Worm (Caenorhabditis elegans) whole organism, L3 larva: ENCODE measurements around the gene K02H11.9.

Experiments
- R02D3.7 ChIP-seq: fragments of 150-350 bp; optimal IDR thresholded peaks from 2 replicates; lab custom pipeline; 2014; ENCODE audit warnings: missing biosample characterization, missing genetic modification characterization
- ama-1 ChIP-seq: fragments of 150-350 bp; optimal IDR thresholded peaks from 2 replicates; lab custom pipeline; 2018
- ceh-16 ChIP-seq: sonication (generic microtip); optimal IDR thresholded peaks from 2 replicates; lab custom pipeline; 2017; ENCODE audit warnings: missing biosample characterization, missing genetic modification characterization
- ceh-28 ChIP-seq: fragments of 150-350 bp; optimal IDR thresholded peaks from 2 replicates; lab custom pipeline; 2014; ENCODE audit warnings: missing biosample characterization, missing genetic modification reagents, missing genetic modification characterization
- ceh-9 ChIP-seq: sonication (generic microtip); optimal IDR thresholded peaks from 2 replicates; lab custom pipeline; 2018; ENCODE audit warnings: missing biosample characterization, missing genetic modification characterization
- egl-5 ChIP-seq: fragments of 150-350 bp; optimal IDR thresholded peaks from 2 replicates; lab custom pipeline; 2017; ENCODE audit warnings: missing biosample characterization, missing genetic modification reagents, missing genetic modification characterization, inconsistent platforms
- elt-2 ChIP-seq: sonication (generic microtip); optimal IDR thresholded peaks from 2 replicates; lab custom pipeline; 2016; ENCODE audit warnings: missing genetic modification reagents, mild to moderate bottlenecking, missing genetic modification characterization, missing compliant biosample characterization
- elt-3 ChIP-seq, 3 experiments: fragments of 150-350 bp in 1 of 3; sonication (generic microtip) in 2 of 3; optimal IDR thresholded peaks; 2 replicates in 2 of 3; 4 replicates in 1 of 3; lab custom pipeline; 2014 to 2017; ENCODE audit warnings: missing biosample characterization in 3 of 3, missing genetic modification characterization in 3 of 3
- eor-1 ChIP-seq, 2 experiments: fragments of 150-350 bp; optimal IDR thresholded peaks; 2 replicates each; lab custom pipeline; 2014 to 2018; ENCODE audit warnings: missing biosample characterization in 2 of 2, missing genetic modification characterization in 2 of 2
- fkh-10 ChIP-seq: sonication (generic microtip); optimal IDR thresholded peaks from 2 replicates; lab custom pipeline; 2017; ENCODE audit warnings: missing biosample characterization, missing genetic modification reagents, missing genetic modification characterization
- fos-1 ChIP-seq: fragments of 150-350 bp; optimal IDR thresholded peaks from 2 replicates; lab custom pipeline; 2014; ENCODE audit warnings: missing biosample characterization, missing genetic modification characterization
- jun-1 ChIP-seq: fragments of 150-350 bp; optimal IDR thresholded peaks from 2 replicates; lab custom pipeline; 2014; ENCODE audit warnings: missing biosample characterization, missing genetic modification reagents, missing genetic modification characterization
- lin-15B ChIP-seq: fragments of 150-350 bp; optimal IDR thresholded peaks from 2 replicates; lab custom pipeline; 2014; ENCODE audit warnings: missing biosample characterization, missing genetic modification characterization
- lsy-12 ChIP-seq: sonication (generic microtip); optimal IDR thresholded peaks from 2 replicates; lab custom pipeline; 2016; ENCODE audit warnings: mild to moderate bottlenecking, missing genetic modification characterization, missing compliant biosample characterization
- mdl-1 ChIP-seq: fragments of 150-350 bp; optimal IDR thresholded peaks from 2 replicates; lab custom pipeline; 2014; ENCODE audit warnings: missing biosample characterization, missing genetic modification characterization
- nhr-11 ChIP-seq: fragments of 150-350 bp; optimal IDR thresholded peaks from 2 replicates; lab custom pipeline; 2014; ENCODE audit warnings: missing biosample characterization, missing genetic modification characterization
- nhr-23 ChIP-seq: fragments of 150-350 bp; optimal IDR thresholded peaks from 2 replicates; lab custom pipeline; 2014; ENCODE audit warnings: missing biosample characterization, missing genetic modification reagents, missing genetic modification characterization
- nhr-237 ChIP-seq: fragments of 150-350 bp; optimal IDR thresholded peaks from 2 replicates; lab custom pipeline; 2014; ENCODE audit warnings: missing biosample characterization, missing genetic modification characterization
- nhr-67 ChIP-seq: fragments of 150-350 bp; optimal IDR thresholded peaks from 2 replicates; lab custom pipeline; 2014; ENCODE audit warnings: missing biosample characterization, missing genetic modification characterization
- nhr-76 ChIP-seq: fragments of 150-350 bp; sonication (generic microtip); optimal IDR thresholded peaks from 5 replicates; lab custom pipeline; 2014; ENCODE audit warnings: missing biosample characterization, missing genetic modification characterization
- nhr-77 ChIP-seq: fragments of 150-350 bp; optimal IDR thresholded peaks from 2 replicates; lab custom pipeline; 2014; ENCODE audit warnings: missing biosample characterization, missing genetic modification characterization
- pha-4 ChIP-seq: fragments of 150-350 bp; optimal IDR thresholded peaks from 2 replicates; lab custom pipeline; 2014; ENCODE audit warnings: missing biosample characterization, missing genetic modification reagents, missing genetic modification characterization
- pqm-1 ChIP-seq: fragments of 150-350 bp; optimal IDR thresholded peaks from 2 replicates; lab custom pipeline; 2017; ENCODE audit warnings: missing biosample characterization, missing genetic modification characterization, inconsistent platforms
- sea-2 ChIP-seq: fragments of 150-350 bp; sonication (generic microtip); optimal IDR thresholded peaks from 4 replicates; lab custom pipeline; 2014; ENCODE audit warnings: missing biosample characterization, missing genetic modification reagents, missing genetic modification characterization
- skn-1 ChIP-seq: fragments of 150-350 bp; optimal IDR thresholded peaks from 2 replicates; lab custom pipeline; 2014; ENCODE audit warnings: missing biosample characterization, missing genetic modification characterization
- snpc-4 ChIP-seq: fragments of 150-350 bp; optimal IDR thresholded peaks from 2 replicates; lab custom pipeline; 2014; ENCODE audit warnings: missing biosample characterization, missing genetic modification characterization
- tbx-2 ChIP-seq: sonication (generic microtip); optimal IDR thresholded peaks from 2 replicates; lab custom pipeline; 2016; ENCODE audit warnings: mild to moderate bottlenecking, missing genetic modification characterization, missing compliant biosample characterization
- unc-39 ChIP-seq: sonication (generic microtip); optimal IDR thresholded peaks from 4 replicates; lab custom pipeline; 2017; ENCODE audit warnings: missing biosample characterization, missing genetic modification characterization
- unc-62 ChIP-seq: fragments of 150-350 bp; sonication (generic microtip); optimal IDR thresholded peaks from 4 replicates; lab custom pipeline; 2014; ENCODE audit warnings: missing biosample characterization, missing genetic modification reagents, missing genetic modification characterization
- zag-1 ChIP-seq: fragments of 150-350 bp; optimal IDR thresholded peaks from 2 replicates; lab custom pipeline; 2014; ENCODE audit warnings: missing biosample characterization, missing genetic modification characterization
- ztf-11 ChIP-seq: fragments of 150-350 bp; optimal IDR thresholded peaks from 2 replicates; lab custom pipeline; 2014; ENCODE audit warnings: missing biosample characterization, missing genetic modification characterization

K02H11.9 gene

ce11 chrV:1553004-1553403 is 16.1 kb upstream of the K02H11.9 start, which contains the start of gene srsx-8:
Gene srsx-8 (minus strand): TSS chrV:1553104.
- no peak for TF ChIP-seq pha-4 (tag; lab: Kevin White, UChicago)
- no peak for TF ChIP-seq sea-2
- no peak for TF ChIP-seq lsy-12 (tag; lab: Kevin White, UChicago)
- TF ChIP-seq tbx-2 (tag; lab: Kevin White, UChicago) = no peak
- no peak for TF ChIP-seq nhr-237
- no peak for TF ChIP-seq ama-1
- no peak for TF ChIP-seq unc-39
- no peak for TF ChIP-seq unc-62 (GFP tag; lab: Kevin White, UChicago)
- TF ChIP-seq nhr-11 (tag; lab: Kevin White, UChicago) = no peak
- TF ChIP-seq snpc-4 (tag; lab: Kevin White, UChicago) = no peak
- TF ChIP-seq R02D3.7 (tag; lab: Kevin White, UChicago) = no peak

- TF ChIP-seq elt-2 (tag; lab: Kevin White, UChicago) = no peak
- TF ChIP-seq skn-1 = no peak
- no peak for TF ChIP-seq nhr-67 (tag; lab: Kevin White, UChicago)
- TF ChIP-seq lin-15B (tag; lab: Kevin White, UChicago) = no peak
- TF ChIP-seq ztf-11 (tag; lab: Kevin White, UChicago) = no peak
- TF ChIP-seq nhr-237 = no peak
- TF ChIP-seq ama-1 = no peak
- no peak for TF ChIP-seq sea-2
Measured at ce11 chrV:1551143-1551542, 14.3 kb upstream of the K02H11.9 start.

ce11 chrV:1550697-1551096 is 13.8 kb upstream of the K02H11.9 start:
- TF ChIP-seq nhr-23 (tag; lab: Kevin White, UChicago) (no peak), elt-3 (tag; optimal IDR thresholded peaks at IDR 0.05; lab: Kevin White, UChicago) (no peak), ztf-11 (tag; lab: Kevin White, UChicago) (no peak)

ce11 chrV:1547843-1548242 is 11.0 kb upstream of the K02H11.9 start, which contains the start of gene F52F10.2:
Gene F52F10.2 (plus strand): TSS chrV:1548143.
- TF ChIP-seq egl-5 (tag; lab: Kevin White, UChicago) = no peak
- no peak for TF ChIP-seq eor-1 (tag; optimal IDR thresholded peaks at IDR 0.05; lab: Kevin White, UChicago)
- TF ChIP-seq nhr-237 = no peak
- TF ChIP-seq pqm-1 (tag; lab: Kevin White, UChicago) = no peak

ce11 chrV:1545694-1546093 is 8.8 kb upstream of the K02H11.9 start, which contains the start of gene oac-32:
Gene oac-32 (minus strand): TSS chrV:1545783.
- TF ChIP-seq ama-1 (no peak), pqm-1 (tag; lab: Kevin White, UChicago) (peak; percentile 75), elt-2 (tag; lab: Kevin White, UChicago) (peak; percentile 62), lsy-12 (tag; lab: Kevin White, UChicago) (no peak), skn-1 (no peak), ceh-16 (no peak), ceh-28 (tag; lab: Kevin White, UChicago) (no peak), ztf-11 (tag; lab: Kevin White, UChicago) (no peak), zag-1 (tag; lab: Kevin White, UChicago) (no peak), snpc-4 (tag; lab: Kevin White, UChicago) (no peak), tbx-2 (tag; lab: Kevin White, UChicago) (no peak), jun-1 (tag; lab: Kevin White, UChicago) (no peak), unc-39 (no peak), R02D3.7 (tag; lab: Kevin White, UChicago) (no peak), elt-3 (tag; optimal IDR thresholded peaks at IDR 0.05; lab: Kevin White, UChicago) (no peak), sea-2 (no peak)

ce11 chrV:1541786-1542185 is 4.9 kb upstream of the K02H11.9 start, which contains the start of gene oac-31:
Gene oac-31 (minus strand): TSS chrV:1541886.
- TF ChIP-seq sea-2 = no peak
- TF ChIP-seq pqm-1 (tag; lab: Kevin White, UChicago) = peak; percentile 40
- TF ChIP-seq fkh-10 (GFP tag; lab: Kevin White, UChicago) = no peak
- TF ChIP-seq elt-3 (tag; optimal IDR thresholded peaks at IDR 0.05; lab: Kevin White, UChicago) = no peak
- TF ChIP-seq, all 47 proteins: peak for 1

ce11 chrV:1540249-1540648 is 3.4 kb upstream of the K02H11.9 start:
- TF ChIP-seq mdl-1 (no peak), fos-1 (tag; lab: Kevin White, UChicago) (no peak), nhr-76 (tag; lab: Kevin White, UChicago) (no peak), ceh-9 (tag; lab: Kevin White, UChicago) (no peak), nhr-77 (no peak), ama-1 (no peak)
